Worm (Caenorhabditis elegans): ENCODE measurements around the gene gsnl-1.
A peak's percentile ranks its signal among the peaks of the same experiment; 100 is the strongest.

gsnl-1 gene

ce11 chrV:9489411-9489810 lies 7.4 kb upstream of the gsnl-1 start, which contains the start of gene K06A4.10:
Gene K06A4.10, minus strand, starts transcription at chrV:9489800.
- TF ChIP-seq somi-1 (GFP tag; optimal IDR thresholded peaks at IDR 0.05) (no peak), unc-62 (GFP tag; optimal IDR thresholded peaks at IDR 0.05) (no peak), cebp-1 (GFP tag; IDR thresholded peaks at IDR 0.05) (no peak), cebp-1 (tag; optimal IDR thresholded peaks at IDR 0.05) (peak; percentile 26), Y53G8AR.9 (GFP tag; conservative IDR thresholded peaks at IDR 0.05) (0 out of 2 replicates have a peak, but pooled peaks have one; percentile 44), ets-4 (GFP tag; optimal IDR thresholded peaks at IDR 0.05) (peak; percentile 20), him-1 (tag; optimal IDR thresholded peaks at IDR 0.05) (no peak), nhr-80 (tag; optimal IDR thresholded peaks at IDR 0.05) (peak; percentile 63), atf-7 (tag; optimal IDR thresholded peaks at IDR 0.05) (no peak), unc-130 (GFP tag; optimal IDR thresholded peaks at IDR 0.05) (no peak), lin-54 (GFP tag; optimal IDR thresholded peaks at IDR 0.05) (no peak), rpc-1 (optimal IDR thresholded peaks at IDR 0.05) (no peak), rpc-1 (tag; optimal IDR thresholded peaks at IDR 0.05) (no peak), let-526 (GFP tag; IDR thresholded peaks at IDR 0.05) (0 out of 2 replicates have a peak, but pooled peaks have one; percentile 12), ceh-27 (GFP tag; optimal IDR thresholded peaks at IDR 0.05) (no peak), ztf-22 (GFP tag; optimal IDR thresholded peaks at IDR 0.05) (peak; percentile 9), ztf-26 (tag; optimal IDR thresholded peaks at IDR 0.05) (no peak)

ce11 chrV:9491440-9492160 lies 5.2 kb upstream of the gsnl-1 start, which contains the start of gene K06A4.7:
Gene K06A4.7, minus strand, starts transcription at chrV:9491490.
- TF ChIP-seq nhr-80 (tag; optimal IDR thresholded peaks at IDR 0.05) (peak; percentile 63), madf-6 (GFP tag; IDR thresholded peaks at IDR 0.05) (no peak)

ce11 chrV:9492460-9492859 lies 4.4 kb upstream of the gsnl-1 start:
- no peak for TF ChIP-seq zfh-2 (GFP tag; conservative IDR thresholded peaks at IDR 0.05)
- TF ChIP-seq nhr-80 (tag; optimal IDR thresholded peaks at IDR 0.05): peak; percentile 49

DNA sequence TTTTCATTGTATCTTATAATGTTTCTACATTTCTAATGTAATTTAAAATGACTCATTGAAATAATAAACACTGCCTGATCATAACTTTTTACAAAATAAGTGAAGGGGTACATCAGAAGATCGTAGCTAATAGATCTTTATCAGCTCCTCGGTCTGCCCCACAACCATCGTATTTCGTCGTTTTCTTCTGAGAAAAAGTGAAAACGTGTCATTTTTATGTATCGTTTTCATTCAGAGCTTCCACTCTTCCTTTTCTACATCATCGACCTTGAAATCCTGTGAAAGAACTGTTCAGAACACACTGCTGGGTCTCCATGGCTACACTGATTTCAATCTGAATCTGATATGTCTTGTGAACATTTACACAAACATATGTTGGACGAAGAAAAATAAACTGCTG lies 2.5 kb downstream of the gsnl-1 start:
- no peak for TF ChIP-seq C06A6.2 (GFP tag; conservative IDR thresholded peaks at IDR 0.05)

- TF ChIP-seq chd-7 (tag; optimal IDR thresholded peaks at IDR 0.05) (no peak), sdz-38 (tag; optimal IDR thresholded peaks at IDR 0.05) (no peak), F10E7.11 (tag; optimal IDR thresholded peaks at IDR 0.05) (no peak), nhr-90 (tag; optimal IDR thresholded peaks at IDR 0.05) (no peak), C06A6.2 (GFP tag; conservative IDR thresholded peaks at IDR 0.05) (no peak), rec-8 (tag; optimal IDR thresholded peaks at IDR 0.05) (no peak), let-607 (tag; optimal IDR thresholded peaks at IDR 0.05) (no peak), hmg-1.2 (GFP tag; IDR thresholded peaks at IDR 0.05) (no peak), B0019.2 (GFP tag; conservative IDR thresholded peaks at IDR 0.05) (no peak)
These were observed 4.1 kb downstream of the gsnl-1 start, which contains the start of gene swt-5 for ce11 chrV:9500826-9501451. Gene swt-5, plus strand, starts transcription at chrV:9501401.

Data from whole organism, young adult.